Worm (Caenorhabditis elegans): ENCODE results near the gene lgc-35.

lgc-35 gene

ce11 chrII:12798814-12799213 lies 41.1 kb downstream of the lgc-35 start (continued):
- TF ChIP-seq T26A5.8 (tag; optimal IDR thresholded peaks at IDR 0.05): no peak
- peak; percentile 91 for TF ChIP-seq zfh-2 (GFP tag; conservative IDR thresholded peaks at IDR 0.05)
- TF ChIP-seq hsf-1 (GFP tag; IDR thresholded peaks at IDR 0.05): peak; percentile 42; the same call in 1 of the 2 replicates
- peak; percentile 71; the same call in 1 of the 2 replicates for TF ChIP-seq let-526 (GFP tag; IDR thresholded peaks at IDR 0.05)
- no peak for TF ChIP-seq nhr-120 (GFP tag; IDR thresholded peaks at IDR 0.05)
- peak; percentile 1 for TF ChIP-seq F57C9.4 (tag; optimal IDR thresholded peaks at IDR 0.05)
- no peak for TF ChIP-seq Y67H2A.10 (GFP tag; conservative IDR thresholded peaks at IDR 0.05)
- TF ChIP-seq cebp-1 (GFP tag; IDR thresholded peaks at IDR 0.05): peak; percentile 52; the same call in 1 of the 2 replicates
- peak; percentile 87 for TF ChIP-seq cebp-1 (tag; optimal IDR thresholded peaks at IDR 0.05)
- TF ChIP-seq nhr-90 (tag; optimal IDR thresholded peaks at IDR 0.05): peak; percentile 75
- TF ChIP-seq somi-1 (GFP tag; optimal IDR thresholded peaks at IDR 0.05): peak; percentile 62
- TF ChIP-seq ztf-6 (GFP tag; IDR thresholded peaks at IDR 0.05): peak; percentile 78
- no peak for TF ChIP-seq aptf-2 (GFP tag; conservative IDR thresholded peaks at IDR 0.05)
- no peak for TF ChIP-seq lsl-1 (GFP tag; optimal IDR thresholded peaks at IDR 0.05)
- TF ChIP-seq ceh-100 (GFP tag; IDR thresholded peaks at IDR 0.05): peak; percentile 30; the same call in 1 of the 2 replicates
- no peak for TF ChIP-seq B0019.2 (GFP tag; conservative IDR thresholded peaks at IDR 0.05)
- TF ChIP-seq ccch-3 (GFP tag; optimal IDR thresholded peaks at IDR 0.05): no peak
- TF ChIP-seq hmg-20 (GFP tag; IDR thresholded peaks at IDR 0.05): no peak
- peak; percentile 55; the same call in 1 of the 2 replicates for TF ChIP-seq egrh-3 (GFP tag; IDR thresholded peaks at IDR 0.05)
- peak; percentile 68 for TF ChIP-seq lin-26 (GFP tag; IDR thresholded peaks at IDR 0.05)
- TF ChIP-seq Y53G8AR.9 (GFP tag; conservative IDR thresholded peaks at IDR 0.05): peak; percentile 89
- TF ChIP-seq snpc-4 (GFP tag; optimal IDR thresholded peaks at IDR 0.05): no peak
- peak in 2 of 4 experiments; percentile 63 to 64 for TF ChIP-seq snpc-4 (tag; optimal IDR thresholded peaks at IDR 0.05)

ce11 chrII:12797211-12797794 lies 42.7 kb downstream of the lgc-35 start:
- no peak for TF ChIP-seq ztf-28 (GFP tag; IDR thresholded peaks at IDR 0.05)
- TF ChIP-seq sdz-38 (tag; optimal IDR thresholded peaks at IDR 0.05): no peak
- no peak for TF ChIP-seq ceh-40 (GFP tag; IDR thresholded peaks at IDR 0.05)
- no peak for TF ChIP-seq F49E8.2 (tag; optimal IDR thresholded peaks at IDR 0.05; ENCODE audit: insufficient read depth)
- no peak for TF ChIP-seq F57C9.4 (tag; optimal IDR thresholded peaks at IDR 0.05)
- no peak for TF ChIP-seq tlf-1 (GFP tag; optimal IDR thresholded peaks at IDR 0.05)
- TF ChIP-seq Y53F4B.3 (GFP tag; IDR thresholded peaks at IDR 0.05): no peak
- no peak for TF ChIP-seq rpc-1 (optimal IDR thresholded peaks at IDR 0.05)
- no peak for TF ChIP-seq rpc-1 (tag; optimal IDR thresholded peaks at IDR 0.05)
- TF ChIP-seq F10E7.11 (tag; optimal IDR thresholded peaks at IDR 0.05): no peak
- peak; percentile 73; the same call in 1 of the 2 replicates for TF ChIP-seq zfh-2 (GFP tag; conservative IDR thresholded peaks at IDR 0.05)
- TF ChIP-seq ztf-3 (GFP tag; optimal IDR thresholded peaks at IDR 0.05): no peak
- TF ChIP-seq B0336.3 (GFP tag; IDR thresholded peaks at IDR 0.05): peak; percentile 55
- TF ChIP-seq dox-1 (GFP tag; IDR thresholded peaks at IDR 0.05): peak; percentile 40; the same call in 1 of the 2 replicates
- peak; percentile 31; the same call in 1 of the 2 replicates for TF ChIP-seq egl-44 (GFP tag; IDR thresholded peaks at IDR 0.05)
- no peak for TF ChIP-seq nfya-2 (GFP tag; IDR thresholded peaks at IDR 0.05)
- TF ChIP-seq mcd-1 (GFP tag; IDR thresholded peaks at IDR 0.05): 0 out of 2 replicates have a peak, but pooled peaks have one; percentile 5
- TF ChIP-seq hrde-1 (tag; optimal IDR thresholded peaks at IDR 0.05; ENCODE audit: borderline replicate concordance): no peak
- TF ChIP-seq nfyb-1 (GFP tag; IDR thresholded peaks at IDR 0.05): no peak
- no peak for TF ChIP-seq efl-1 (GFP tag; optimal IDR thresholded peaks at IDR 0.05)
- no peak for TF ChIP-seq F37B4.10 (GFP tag; IDR thresholded peaks at IDR 0.05)
- TF ChIP-seq athp-1 (tag; optimal IDR thresholded peaks at IDR 0.05): no peak
- no peak for TF ChIP-seq ztf-18 (tag; optimal IDR thresholded peaks at IDR 0.05)
- peak; percentile 42 for TF ChIP-seq unc-62 (GFP tag; optimal IDR thresholded peaks at IDR 0.05)
- TF ChIP-seq cebp-1 (GFP tag; IDR thresholded peaks at IDR 0.05): no peak
- no peak for TF ChIP-seq cebp-1 (tag; optimal IDR thresholded peaks at IDR 0.05)
- TF ChIP-seq gei-17 (GFP tag; optimal IDR thresholded peaks at IDR 0.05): no peak
- no peak for TF ChIP-seq hsf-1 (GFP tag; IDR thresholded peaks at IDR 0.05)
- no peak for TF ChIP-seq pbrm-1 (GFP tag; IDR thresholded peaks at IDR 0.05)
- no peak for TF ChIP-seq mes-4 (tag; optimal IDR thresholded peaks at IDR 0.05)
- peak; percentile 47 for TF ChIP-seq atf-7 (tag; optimal IDR thresholded peaks at IDR 0.05)
